Fruit fly (Drosophila melanogaster) whole organism: ENCODE measurements around the gene CG31826.

ENCODE experiments used
- CG8478 ChIP-seq: fragments of >200 bp; optimal IDR thresholded peaks from 2 replicates; lab custom pipeline; 2018; ENCODE audit warnings: inconsistent platforms
- Dll ChIP-seq: fragments of >200 bp; optimal IDR thresholded peaks from 2 replicates; lab custom pipeline; 2017
- EcR ChIP-seq, 2 experiments: fragments of >200 bp; optimal IDR thresholded peaks; 2 replicates each; lab custom pipeline; 2017; ENCODE audit warnings: missing biosample characterization in 2 of 2, missing genetic modification characterization in 2 of 2, missing genetic modification reagents in 2 of 2
- pan ChIP-seq: fragments of >200 bp; optimal IDR thresholded peaks from 2 replicates; lab custom pipeline; 2017
- psq ChIP-seq: fragments of >200 bp; optimal IDR thresholded peaks from 2 replicates; lab custom pipeline; 2017
- usp ChIP-seq: fragments of >200 bp; optimal IDR thresholded peaks from 2 replicates; lab custom pipeline; 2017; ENCODE audit warnings: missing biosample characterization, missing genetic modification characterization, mixed read lengths

Gene CG31826

dm6 chr2L:15742976-15743375, 29.9 kb downstream of the CG31826 start:
- TF ChIP-seq usp (GFP tag; lab: Kevin White, UChicago) = no peak
- no peak for TF ChIP-seq CG8478
- no peak for TF ChIP-seq psq (lab: Kevin White, UChicago)
- TF ChIP-seq EcR (GFP tag; optimal IDR thresholded peaks at IDR 0.05; lab: Kevin White, UChicago) = no peak

- no peak for TF ChIP-seq Dll (lab: Kevin White, UChicago)
- no peak for TF ChIP-seq usp (GFP tag; lab: Kevin White, UChicago)
- no peak for TF ChIP-seq pan (lab: Kevin White, UChicago)
- TF ChIP-seq EcR (GFP tag; optimal IDR thresholded peaks at IDR 0.05; lab: Kevin White, UChicago) = no peak
- TF ChIP-seq CG8478 = no peak
- TF ChIP-seq psq (lab: Kevin White, UChicago) = no peak
Measured at dm6 chr2L:15741418-15741817, 31.5 kb downstream of the CG31826 start.

- TF ChIP-seq Dll (lab: Kevin White, UChicago) = no peak
Measured at dm6 chr2L:15740918-15741317, 32.0 kb downstream of the CG31826 start.

- TF ChIP-seq usp (GFP tag; lab: Kevin White, UChicago) (no peak), EcR (GFP tag; optimal IDR thresholded peaks at IDR 0.05; lab: Kevin White, UChicago) (no peak), CG8478 (no peak), Dll (lab: Kevin White, UChicago) (no peak), pan (lab: Kevin White, UChicago) (no peak), psq (lab: Kevin White, UChicago) (no peak)
Measured at dm6 chr2L:15735918-15736317, 37.0 kb downstream of the CG31826 start.

dm6 chr2L:15731687-15732086, 41.2 kb downstream of the CG31826 start:
- TF ChIP-seq pan (lab: Kevin White, UChicago) (no peak), EcR (GFP tag; optimal IDR thresholded peaks at IDR 0.05; lab: Kevin White, UChicago) (no peak), CG8478 (no peak), psq (lab: Kevin White, UChicago) (no peak), usp (GFP tag; lab: Kevin White, UChicago) (no peak), Dll (lab: Kevin White, UChicago) (no peak)
